Fruit fly (Drosophila melanogaster): ENCODE measurements around the gene mfrn.
A peak's percentile ranks its signal among the peaks of the same experiment; 100 is the strongest.

The mfrn gene

dm6 chr3R:27947682-27948245 is at the start of gene mfrn:
Gene mfrn, minus strand, starts transcription at chr3R:27948021.
- TF ChIP-seq CG10348 (GFP tag; IDR thresholded peaks at IDR 0.05) (no peak), CG9948 (tag; optimal IDR thresholded peaks at IDR 0.05) (no peak), rn (GFP tag; IDR thresholded peaks at IDR 0.05) (no peak), Snoo (tag; optimal IDR thresholded peaks at IDR 0.05) (no peak), CG12605 (GFP tag; IDR thresholded peaks at IDR 0.05) (no peak), CG32121 (GFP tag; IDR thresholded peaks at IDR 0.05) (no peak), CG17806 (tag; optimal IDR thresholded peaks at IDR 0.05) (no peak), CG8159 (tag; optimal IDR thresholded peaks at IDR 0.05) (no peak), CG34367 (tag; optimal IDR thresholded peaks at IDR 0.05) (no peak)

dm6 chr3R:27990651-27991050 is 42.8 kb upstream of the mfrn start, which contains the start of gene CG4815:
Gene CG4815, minus strand, starts transcription at chr3R:27990751.
- TF ChIP-seq CG14655 (GFP tag; optimal IDR thresholded peaks at IDR 0.05), result no peak
- no peak for TF ChIP-seq CG17806 (tag; optimal IDR thresholded peaks at IDR 0.05)
- no peak for TF ChIP-seq CG4496 (GFP tag; IDR thresholded peaks at IDR 0.05)
- no peak for TF ChIP-seq Pif1B (GFP tag; optimal IDR thresholded peaks at IDR 0.05)
- TF ChIP-seq CG34367 (tag; optimal IDR thresholded peaks at IDR 0.05), result no peak
- TF ChIP-seq Snoo (tag; optimal IDR thresholded peaks at IDR 0.05), result no peak
- no peak for TF ChIP-seq CG8301 (tag; optimal IDR thresholded peaks at IDR 0.05)
- TF ChIP-seq CG12605 (GFP tag; IDR thresholded peaks at IDR 0.05), result no peak
- no peak for TF ChIP-seq CG32121 (GFP tag; IDR thresholded peaks at IDR 0.05)
- TF ChIP-seq Pif1A (GFP tag; optimal IDR thresholded peaks at IDR 0.05), result no peak
- TF ChIP-seq rn (GFP tag; IDR thresholded peaks at IDR 0.05), result no peak
- TF ChIP-seq D1 (tag; optimal IDR thresholded peaks at IDR 0.05), result no peak
- no peak for TF ChIP-seq CG10348 (GFP tag; IDR thresholded peaks at IDR 0.05)
- no peak for TF ChIP-seq gl (tag; optimal IDR thresholded peaks at IDR 0.05)
- TF ChIP-seq Ets98B (GFP tag; IDR thresholded peaks at IDR 0.05), result no peak
- no peak for TF ChIP-seq CG8159 (tag; optimal IDR thresholded peaks at IDR 0.05)
- TF ChIP-seq CG15710 (tag; optimal IDR thresholded peaks at IDR 0.05), result no peak
- TF ChIP-seq EcR (GFP tag; optimal IDR thresholded peaks at IDR 0.05), result no peak
- no peak for TF ChIP-seq fd96Ca (GFP tag; IDR thresholded peaks at IDR 0.05)

DNA sequence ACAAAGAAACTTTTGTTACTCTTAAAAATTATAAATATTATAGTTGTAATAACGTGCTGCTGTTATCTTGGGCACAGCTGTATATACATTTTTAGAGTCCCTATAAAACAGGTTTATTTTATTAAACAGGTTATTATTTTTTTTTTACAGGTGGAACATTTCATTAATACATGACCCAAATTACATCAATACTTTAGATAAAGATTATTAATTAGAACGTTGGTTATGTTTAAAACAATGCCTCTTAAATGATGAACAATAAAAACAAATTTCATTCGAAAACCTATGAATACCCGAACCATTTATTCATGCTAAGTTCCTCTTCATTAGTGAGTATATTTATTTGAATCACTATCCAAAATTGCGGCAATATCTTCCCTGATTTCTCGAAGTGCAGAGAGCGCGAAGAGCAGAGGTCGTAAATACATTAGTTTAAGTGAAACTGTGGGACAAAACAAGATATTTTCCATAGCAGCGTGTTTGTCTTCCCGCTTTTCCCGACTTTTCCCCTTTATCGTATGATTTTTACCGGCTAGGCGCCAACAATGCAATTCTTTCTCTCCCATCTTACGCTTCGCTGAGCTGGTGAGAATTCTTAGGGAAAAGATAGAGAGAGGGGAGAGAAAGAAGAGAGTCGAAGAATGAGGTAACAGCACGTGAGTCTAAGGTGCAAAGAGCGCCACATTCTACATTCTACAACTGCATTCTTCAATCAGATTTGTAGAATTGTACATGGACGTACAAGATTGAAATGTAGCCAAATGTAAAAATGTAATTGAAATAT is 41.0 kb upstream of the mfrn start:
- peak; percentile 50; the same call in 1 of the 2 replicates for TF ChIP-seq CG10348 (GFP tag; IDR thresholded peaks at IDR 0.05)
- TF ChIP-seq D1 (tag; optimal IDR thresholded peaks at IDR 0.05), result no peak
- TF ChIP-seq CG8159 (tag; optimal IDR thresholded peaks at IDR 0.05), result peak; percentile 38
- peak; percentile 70 for TF ChIP-seq CG32121 (GFP tag; IDR thresholded peaks at IDR 0.05)
- peak; percentile 52 for TF ChIP-seq CG8301 (tag; optimal IDR thresholded peaks at IDR 0.05)
- peak; percentile 74 for TF ChIP-seq fd96Ca (GFP tag; IDR thresholded peaks at IDR 0.05)
- TF ChIP-seq CG13204 (GFP tag; optimal IDR thresholded peaks at IDR 0.05), result no peak
- TF ChIP-seq rn (GFP tag; IDR thresholded peaks at IDR 0.05), result 0 out of 2 replicates have a peak, but pooled peaks have one; percentile 33
- no peak for TF ChIP-seq CG12605 (GFP tag; IDR thresholded peaks at IDR 0.05)
- TF ChIP-seq CG9948 (tag; optimal IDR thresholded peaks at IDR 0.05), result peak; percentile 33
- TF ChIP-seq Pif1A (GFP tag; optimal IDR thresholded peaks at IDR 0.05), result no peak
- peak; percentile 61; the same call in 2 of the 3 replicates for TF ChIP-seq CG4496 (GFP tag; IDR thresholded peaks at IDR 0.05)
- TF ChIP-seq Snoo (tag; optimal IDR thresholded peaks at IDR 0.05), result no peak
- TF ChIP-seq Pif1B (GFP tag; optimal IDR thresholded peaks at IDR 0.05), result no peak
- no peak for TF ChIP-seq gl (tag; optimal IDR thresholded peaks at IDR 0.05)
- peak; percentile 57 for TF ChIP-seq Ets98B (GFP tag; IDR thresholded peaks at IDR 0.05)
- TF ChIP-seq CG34367 (tag; optimal IDR thresholded peaks at IDR 0.05), result peak; percentile 24
- no peak for TF ChIP-seq EcR (GFP tag; optimal IDR thresholded peaks at IDR 0.05)
- peak; percentile 76 for TF ChIP-seq CG14655 (GFP tag; optimal IDR thresholded peaks at IDR 0.05)
- TF ChIP-seq CG15710 (tag; optimal IDR thresholded peaks at IDR 0.05), result no peak
- peak; percentile 9 for TF ChIP-seq CG17806 (tag; optimal IDR thresholded peaks at IDR 0.05)

DNA sequence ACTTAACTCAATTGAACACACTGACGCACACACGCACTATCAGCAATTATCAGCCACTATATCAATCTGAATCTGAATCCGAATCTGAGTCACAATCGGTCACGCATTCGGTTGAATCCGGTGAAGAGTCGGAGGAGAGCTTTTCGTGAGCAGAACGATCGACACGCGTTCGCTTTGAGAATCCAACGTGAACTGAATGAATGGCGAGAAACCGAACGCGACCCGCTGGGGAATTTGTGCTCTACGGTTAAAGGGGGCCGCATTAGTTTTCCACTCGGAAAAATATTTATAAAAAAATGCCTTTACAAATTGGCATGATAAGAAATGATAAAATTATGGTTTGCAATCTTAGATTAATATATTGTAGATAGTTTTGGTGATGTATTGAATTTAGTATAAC is 40.4 kb upstream of the mfrn start, which contains the start of gene betaTub97EF:
TSS of gene betaTub97EF (minus strand) at position 196 of the 400 bp plus-strand sequence.
- no peak; the same call in 1 of the 2 replicates for TF ChIP-seq Ets98B (GFP tag; IDR thresholded peaks at IDR 0.05)
- TF ChIP-seq CG12605 (GFP tag; IDR thresholded peaks at IDR 0.05), result peak; percentile 51
- peak; percentile 12 for TF ChIP-seq CG15710 (tag; optimal IDR thresholded peaks at IDR 0.05)
- TF ChIP-seq Pif1B (GFP tag; optimal IDR thresholded peaks at IDR 0.05), result no peak
- no peak for TF ChIP-seq CG9948 (tag; optimal IDR thresholded peaks at IDR 0.05)
- no peak for TF ChIP-seq CG14655 (GFP tag; optimal IDR thresholded peaks at IDR 0.05)
- no peak for TF ChIP-seq CG17806 (tag; optimal IDR thresholded peaks at IDR 0.05)
- TF ChIP-seq CG4496 (GFP tag; IDR thresholded peaks at IDR 0.05), result peak; percentile 76
- TF ChIP-seq CG32121 (GFP tag; IDR thresholded peaks at IDR 0.05), result peak; percentile 45

DNA sequence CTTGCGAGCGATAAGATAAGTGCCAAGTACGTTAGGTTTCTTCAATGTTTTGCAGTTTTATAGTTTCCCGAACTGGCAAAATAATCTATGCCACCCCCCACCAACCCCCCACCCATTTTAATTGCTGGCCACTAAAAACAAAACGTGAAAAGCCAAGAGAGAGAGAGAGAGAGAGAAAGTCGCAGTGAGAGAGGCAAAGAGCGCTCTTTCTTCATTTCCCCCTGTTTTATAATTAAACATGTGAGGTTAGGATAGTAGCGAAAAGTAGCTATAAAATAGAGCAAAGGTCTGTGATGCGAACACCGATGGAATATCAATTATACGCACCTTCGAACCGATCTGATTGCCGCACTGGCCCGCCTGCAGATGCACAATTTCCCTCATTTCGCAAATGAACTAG is 40.0 kb upstream of the mfrn start:
- TF ChIP-seq CG14655 (GFP tag; optimal IDR thresholded peaks at IDR 0.05) (no peak), Pif1B (GFP tag; optimal IDR thresholded peaks at IDR 0.05) (no peak), CG4496 (GFP tag; IDR thresholded peaks at IDR 0.05) (no peak), D1 (tag; optimal IDR thresholded peaks at IDR 0.05) (no peak)

DNA sequence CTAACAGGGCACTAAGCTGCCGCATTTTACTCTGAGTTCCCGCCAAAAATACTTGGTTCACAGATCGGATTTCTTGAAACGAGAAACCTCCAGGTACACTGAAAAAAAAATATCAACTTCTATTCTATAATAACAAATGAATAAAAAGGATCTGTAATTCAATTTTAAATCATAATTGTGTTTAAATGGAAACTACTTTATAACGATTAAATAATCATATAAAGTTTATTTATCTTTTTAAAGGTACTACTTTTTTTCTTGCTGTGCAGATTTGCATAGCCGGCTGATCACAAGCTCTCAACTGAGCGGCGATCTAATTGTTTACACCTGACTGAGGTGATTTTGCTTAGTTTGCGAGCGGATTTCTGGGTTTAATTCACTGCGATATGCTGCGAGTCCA is 39.5 kb upstream of the mfrn start:
- TF ChIP-seq Ets98B (GFP tag; IDR thresholded peaks at IDR 0.05) (peak; percentile 43; the same call in 1 of the 2 replicates), CG15710 (tag; optimal IDR thresholded peaks at IDR 0.05) (peak; percentile 47), CG13204 (GFP tag; optimal IDR thresholded peaks at IDR 0.05) (no peak), CG17806 (tag; optimal IDR thresholded peaks at IDR 0.05) (no peak), Snoo (tag; optimal IDR thresholded peaks at IDR 0.05) (no peak), CG12605 (GFP tag; IDR thresholded peaks at IDR 0.05) (peak; percentile 66), CG8301 (tag; optimal IDR thresholded peaks at IDR 0.05) (peak; percentile 69), gl (tag; optimal IDR thresholded peaks at IDR 0.05) (no peak), CG32121 (GFP tag; IDR thresholded peaks at IDR 0.05) (peak; percentile 67; the same call in 1 of the 2 replicates), CG8159 (tag; optimal IDR thresholded peaks at IDR 0.05) (peak; percentile 52), EcR (GFP tag; optimal IDR thresholded peaks at IDR 0.05) (no peak), CG9948 (tag; optimal IDR thresholded peaks at IDR 0.05) (no peak), D1 (tag; optimal IDR thresholded peaks at IDR 0.05) (no peak), Pif1A (GFP tag; optimal IDR thresholded peaks at IDR 0.05) (no peak), CG4496 (GFP tag; IDR thresholded peaks at IDR 0.05) (peak; percentile 59; the same call in 2 of the 3 replicates), fd96Ca (GFP tag; IDR thresholded peaks at IDR 0.05) (no peak), rn (GFP tag; IDR thresholded peaks at IDR 0.05) (peak; percentile 46; the same call in 1 of the 2 replicates), CG10348 (GFP tag; IDR thresholded peaks at IDR 0.05) (no peak), CG14655 (GFP tag; optimal IDR thresholded peaks at IDR 0.05) (peak; percentile 65), Pif1B (GFP tag; optimal IDR thresholded peaks at IDR 0.05) (no peak), CG34367 (tag; optimal IDR thresholded peaks at IDR 0.05) (peak; percentile 20)
